Fruit fly (Drosophila melanogaster): ENCODE measurements around the gene Syt14.

DNA sequence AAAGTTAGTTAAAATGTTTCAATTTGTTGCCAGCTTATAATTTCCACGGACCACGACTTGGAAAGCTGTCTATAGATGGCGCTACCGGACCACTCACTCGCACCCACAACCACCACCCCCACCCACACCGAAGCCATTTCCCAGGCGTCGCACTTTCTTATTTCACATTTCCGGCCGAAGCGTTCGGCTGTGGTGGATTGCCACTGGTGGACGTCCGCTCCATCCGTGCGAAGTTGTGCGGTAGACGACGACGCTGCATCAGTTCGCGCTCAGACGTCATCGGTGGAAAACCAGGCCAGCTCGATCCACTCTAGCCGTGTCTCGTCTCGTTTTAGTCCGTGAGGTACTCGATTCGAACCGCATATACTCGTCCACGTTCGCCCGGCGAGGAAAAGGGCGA is 40.8 kb upstream of the Syt14 start, which contains the start of gene CG1090:
- TF ChIP-seq CG5204 (GFP tag; optimal IDR thresholded peaks at IDR 0.05) (no peak), CG11617 (GFP tag; optimal IDR thresholded peaks at IDR 0.05) (no peak), Crg-1 (GFP tag; optimal IDR thresholded peaks at IDR 0.05) (no peak), bab1 (GFP tag; optimal IDR thresholded peaks at IDR 0.05) (no peak), kay (GFP tag; ENCODE audit: borderline replicate concordance) (no peak), CG7101 (tag; optimal IDR thresholded peaks at IDR 0.05) (no peak), cic (GFP tag; optimal IDR thresholded peaks at IDR 0.05) (no peak)

Data from whole organism, adult.